Worm (Caenorhabditis elegans) whole organism, L4 larva: ENCODE measurements around the gene Y45G5AL.1.

Experiments
- F37D6.2 ChIP-seq: sonication (generic microtip); optimal IDR thresholded peaks from 2 replicates; lab custom pipeline; 2016; ENCODE audit warnings: mild to moderate bottlenecking, missing genetic modification characterization, missing compliant biosample characterization
- Y48G9A.11 ChIP-seq: fragments of 200-800 bp; sonication (Bioruptor generic); IDR thresholded peaks from 2 replicates; pipeline ENCODE4 v1.3.6; 2022; ENCODE audit warnings: missing genetic modification reagents, missing genetic modification characterization, missing compliant biosample characterization
- aha-1 ChIP-seq: fragments of 150-350 bp; peaks from one replicate; lab custom pipeline; 2014; ENCODE audit warnings: missing biosample characterization, missing genetic modification characterization
- arid-1 ChIP-seq: fragments of 200-800 bp; sonication (Bioruptor generic); conservative IDR thresholded peaks from 2 replicates; pipeline ENCODE4 v1.3.6; 2022; ENCODE audit warnings: missing genetic modification reagents, missing genetic modification characterization, missing compliant biosample characterization
- attf-4 ChIP-seq: sonication (generic microtip); optimal IDR thresholded peaks from 3 replicates; lab custom pipeline; 2017; ENCODE audit warnings: missing biosample characterization, missing genetic modification characterization
- ceh-32 ChIP-seq: sonication (generic microtip); optimal IDR thresholded peaks from 2 replicates; lab custom pipeline; 2016; ENCODE audit warnings: mild to moderate bottlenecking, missing genetic modification characterization, missing compliant biosample characterization; ENCODE audit not compliant: poor library complexity
- ceh-62 ChIP-seq: sonication (generic microtip); optimal IDR thresholded peaks from 2 replicates; lab custom pipeline; 2017; ENCODE audit warnings: missing biosample characterization, missing genetic modification characterization
- daf-12 ChIP-seq: fragments of 150-350 bp; optimal IDR thresholded peaks from 2 replicates; lab custom pipeline; 2014; ENCODE audit warnings: missing biosample characterization, missing genetic modification reagents, missing genetic modification characterization
- dmd-8 ChIP-seq: fragments of 200-800 bp; sonication (Bioruptor generic); IDR thresholded peaks from 2 replicates; pipeline ENCODE4 v1.3.6; 2022; ENCODE audit warnings: missing genetic modification characterization, missing compliant biosample characterization
- egl-27 ChIP-seq: sonication (generic microtip); optimal IDR thresholded peaks from 3 replicates; lab custom pipeline; 2017; ENCODE audit warnings: missing biosample characterization, missing genetic modification reagents, missing genetic modification characterization
- hlh-11 ChIP-seq: fragments of 200-800 bp; sonication (Bioruptor generic); optimal IDR thresholded peaks from 2 replicates; lab custom pipeline; 2018; ENCODE audit warnings: mild to moderate bottlenecking, missing genetic modification characterization, missing compliant biosample characterization
- hlh-30 ChIP-seq: sonication (generic microtip); optimal IDR thresholded peaks from 2 replicates; lab custom pipeline; 2017; ENCODE audit warnings: antibody characterized with exemption, mild to moderate bottlenecking, missing genetic modification characterization, missing compliant biosample characterization; ENCODE audit not compliant: insufficient read depth
- hmg-1.1 ChIP-seq: fragments of 200-800 bp; sonication (Bioruptor generic); IDR thresholded peaks from 2 replicates; pipeline ENCODE4 v1.3.6; 2022; ENCODE audit warnings: missing genetic modification reagents, missing genetic modification characterization, missing compliant biosample characterization
- lin-1 ChIP-seq: fragments of 200-800 bp; sonication (Bioruptor generic); IDR thresholded peaks from 2 replicates; pipeline ENCODE4 v1.3.6; 2022; ENCODE audit warnings: missing genetic modification reagents, missing genetic modification characterization, missing compliant biosample characterization
- lin-29 ChIP-seq: fragments of 200-800 bp; sonication (Bioruptor generic); IDR thresholded peaks from 2 replicates; pipeline ENCODE4 v1.3.6; 2022; ENCODE audit warnings: missing genetic modification reagents, missing genetic modification characterization, missing compliant biosample characterization
- lin-38 ChIP-seq: fragments of 200-800 bp; sonication (Bioruptor generic); IDR thresholded peaks from 2 replicates; pipeline ENCODE4 v1.3.6; 2022; ENCODE audit warnings: missing genetic modification reagents, missing genetic modification characterization, missing compliant biosample characterization
- lsy-2 ChIP-seq, 2 experiments: fragments of 150-350 bp in 1 of 2; sonication (generic microtip) in 1 of 2; optimal IDR thresholded peaks; 2 replicates each; lab custom pipeline; 2014 to 2017; ENCODE audit warnings: missing biosample characterization in 2 of 2, missing genetic modification characterization in 2 of 2
- madf-9 ChIP-seq: fragments of 200-800 bp; sonication (Bioruptor generic); conservative IDR thresholded peaks from 2 replicates; pipeline ENCODE4 v1.3.6; 2022; ENCODE audit warnings: missing genetic modification reagents, missing genetic modification characterization, missing compliant biosample characterization
- mdl-1 ChIP-seq, 2 experiments: fragments of 150-350 bp in 1 of 2; sonication (generic microtip) in 1 of 2; optimal IDR thresholded peaks; 2 replicates each; lab custom pipeline; 2014 to 2017; ENCODE audit warnings: missing biosample characterization in 2 of 2, missing genetic modification characterization in 2 of 2
- mep-1 ChIP-seq: fragments of 150-350 bp; sonication (generic microtip); optimal IDR thresholded peaks from 3 replicates; lab custom pipeline; 2014; ENCODE audit warnings: missing biosample characterization, missing genetic modification characterization
- mxl-3 ChIP-seq: fragments of 200-800 bp; sonication (Bioruptor generic); optimal IDR thresholded peaks from 2 replicates; lab custom pipeline; 2018; ENCODE audit warnings: mild to moderate bottlenecking, missing genetic modification characterization, missing compliant biosample characterization
- nhr-10 ChIP-seq: fragments of 150-350 bp; optimal IDR thresholded peaks from 2 replicates; lab custom pipeline; 2014; ENCODE audit warnings: missing biosample characterization, missing genetic modification characterization
- nhr-111 ChIP-seq: fragments of 200-800 bp; sonication (Bioruptor generic); optimal IDR thresholded peaks from 2 replicates; lab custom pipeline; 2018; ENCODE audit warnings: mild to moderate bottlenecking, missing genetic modification characterization, missing compliant biosample characterization
- nhr-237 ChIP-seq: sonication (generic microtip); optimal IDR thresholded peaks from 2 replicates; lab custom pipeline; 2017; ENCODE audit warnings: missing biosample characterization, missing genetic modification characterization
- nhr-77 ChIP-seq: fragments of 150-350 bp; optimal IDR thresholded peaks from 2 replicates; lab custom pipeline; 2014; ENCODE audit warnings: missing biosample characterization, missing genetic modification characterization
- pqm-1 ChIP-seq: sonication (generic microtip); optimal IDR thresholded peaks from 2 replicates; lab custom pipeline; 2017; ENCODE audit warnings: missing biosample characterization, missing genetic modification characterization
- saeg-2 ChIP-seq: fragments of 200-800 bp; sonication (Bioruptor generic); IDR thresholded peaks from 2 replicates; pipeline ENCODE4 v1.3.6; 2022; ENCODE audit warnings: missing genetic modification reagents, missing genetic modification characterization, missing compliant biosample characterization
- snpc-4 ChIP-seq: fragments of 150-350 bp; optimal IDR thresholded peaks from 2 replicates; lab custom pipeline; 2014; ENCODE audit warnings: missing biosample characterization, missing genetic modification characterization
- tag-97 ChIP-seq: fragments of 200-800 bp; sonication (Bioruptor generic); IDR thresholded peaks from 2 replicates; pipeline ENCODE4 v1.3.6; 2022; ENCODE audit warnings: missing genetic modification characterization, missing compliant biosample characterization
- tra-1 ChIP-seq: fragments of 200-800 bp; sonication (Bioruptor generic); IDR thresholded peaks from 2 replicates; pipeline ENCODE4 v1.3.6; 2022; ENCODE audit warnings: missing genetic modification reagents, missing genetic modification characterization, missing compliant biosample characterization
- unc-62 ChIP-seq, 3 experiments: fragments of 150-350 bp in 1 of 3; sonication (generic microtip); optimal IDR thresholded peaks in 2 of 3; peaks in 1 of 3; 1 replicate in 1 of 3; 2 replicates in 2 of 3; lab custom pipeline; 2014 to 2017; ENCODE audit warnings: missing biosample characterization in 3 of 3, missing genetic modification characterization in 3 of 3, missing genetic modification reagents in 3 of 3, missing genotype in 1 of 3
- zfp-3 ChIP-seq: fragments of 200-800 bp; sonication (Bioruptor generic); conservative IDR thresholded peaks from 2 replicates; pipeline ENCODE4 v1.3.6; 2022; ENCODE audit warnings: missing genetic modification reagents, missing genetic modification characterization, missing compliant biosample characterization

The Y45G5AL.1 gene

DNA sequence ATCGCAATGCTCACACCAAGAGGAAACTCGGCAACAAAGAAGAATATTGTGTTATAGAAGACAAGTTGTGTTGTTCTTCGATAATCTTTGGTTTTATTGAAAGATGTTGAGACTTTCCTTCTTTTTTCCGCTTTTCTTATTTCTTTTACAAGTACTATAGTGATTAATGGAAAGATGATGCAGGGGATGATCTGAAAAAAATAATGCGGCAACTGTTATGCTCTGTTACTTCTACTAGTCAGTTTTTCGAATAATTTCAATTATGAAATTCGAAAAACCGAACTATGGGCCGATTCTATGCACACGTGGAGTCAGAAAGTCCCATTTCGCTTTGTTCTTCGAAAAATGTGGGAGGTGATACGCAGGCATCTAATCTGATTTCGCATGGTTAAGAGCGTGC is 37.6 kb upstream of the Y45G5AL.1 start:
- TF ChIP-seq hlh-11 (tag; lab: Kevin White, UChicago) (no peak), F37D6.2 (tag; lab: Kevin White, UChicago) (no peak), lin-29 (GFP tag; lab: Robert Waterston, UW) (no peak), zfp-3 (GFP tag; lab: Robert Waterston, UW) (no peak), daf-12 (tag; lab: Kevin White, UChicago) (no peak), lin-38 (GFP tag; lab: Robert Waterston, UW) (no peak)

DNA sequence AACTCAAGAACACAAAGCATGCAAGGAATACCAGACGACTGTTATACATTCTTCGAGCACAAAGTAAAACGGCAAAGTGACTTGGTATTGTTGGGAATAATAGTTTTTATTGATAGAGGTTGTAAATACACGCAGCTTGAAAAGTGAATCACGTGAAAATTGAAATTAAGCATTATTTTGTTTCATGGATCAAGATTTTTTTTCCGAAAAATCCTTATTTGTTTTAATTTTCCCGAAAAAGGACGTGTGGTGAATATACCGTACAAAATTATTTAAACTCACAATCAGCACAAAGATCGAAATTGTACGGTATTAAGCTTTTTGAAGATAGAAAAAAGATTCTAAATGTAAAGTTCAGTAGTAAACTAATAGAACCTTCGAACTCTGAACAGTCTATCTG is 34.4 kb upstream of the Y45G5AL.1 start, which contains the start of gene clc-18:
Gene clc-18, minus strand, starts transcription at position 101 of the 400 bp plus-strand sequence.
- TF ChIP-seq mep-1 (tag; lab: Kevin White, UChicago) (no peak), nhr-10 (no peak), hlh-30 (tag; lab: Kevin White, UChicago) (no peak), ceh-32 (tag; lab: Kevin White, UChicago) (no peak), lin-1 (GFP tag; lab: Robert Waterston, UW) (no peak), arid-1 (GFP tag; lab: Robert Waterston, UW) (no peak), unc-62 (GFP tag; optimal IDR thresholded peaks at IDR 0.05 in 1 of 2; lab: Kevin White, UChicago) (peak in 1 of 2 experiments; percentile 7), unc-62 (tag; optimal IDR thresholded peaks at IDR 0.05; lab: Kevin White, UChicago) (no peak), mdl-1 (tag; optimal IDR thresholded peaks at IDR 0.05; lab: Kevin White, UChicago) (no peak)

DNA sequence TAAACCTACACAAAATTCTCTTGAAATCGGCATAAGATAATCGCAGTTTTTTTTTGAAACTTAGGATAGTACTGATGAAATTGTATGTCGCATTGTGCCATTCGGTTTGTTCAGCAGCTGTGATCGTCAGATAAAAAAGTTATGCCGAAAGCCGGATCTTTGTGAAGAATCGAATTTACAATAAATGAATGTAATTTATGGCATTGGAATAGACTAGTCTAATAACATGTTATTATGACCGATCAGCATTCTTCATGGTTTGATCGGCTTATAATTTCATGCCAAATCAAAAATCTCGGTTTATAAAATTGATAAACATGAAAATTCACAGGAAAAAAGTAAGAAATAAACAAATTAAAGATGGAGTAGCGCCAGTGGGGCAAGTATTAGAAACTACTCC is 31.8 kb upstream of the Y45G5AL.1 start, which contains the start of gene srw-134:
Gene srw-134, minus strand, starts transcription at position 101 of the 400 bp plus-strand sequence.
- TF ChIP-seq lin-1 (GFP tag; lab: Robert Waterston, UW) (no peak), nhr-111 (no peak), lsy-2 (tag; optimal IDR thresholded peaks at IDR 0.05; lab: Kevin White, UChicago) (no peak), arid-1 (GFP tag; lab: Robert Waterston, UW) (no peak), attf-4 (tag; lab: Kevin White, UChicago) (no peak), Y48G9A.11 (GFP tag; lab: Robert Waterston, UW) (no peak), madf-9 (GFP tag; lab: Robert Waterston, UW) (no peak), nhr-237 (tag; lab: Kevin White, UChicago) (no peak), saeg-2 (GFP tag; lab: Robert Waterston, UW) (no peak)
- TF ChIP-seq, all 104 proteins: peak for 0

DNA sequence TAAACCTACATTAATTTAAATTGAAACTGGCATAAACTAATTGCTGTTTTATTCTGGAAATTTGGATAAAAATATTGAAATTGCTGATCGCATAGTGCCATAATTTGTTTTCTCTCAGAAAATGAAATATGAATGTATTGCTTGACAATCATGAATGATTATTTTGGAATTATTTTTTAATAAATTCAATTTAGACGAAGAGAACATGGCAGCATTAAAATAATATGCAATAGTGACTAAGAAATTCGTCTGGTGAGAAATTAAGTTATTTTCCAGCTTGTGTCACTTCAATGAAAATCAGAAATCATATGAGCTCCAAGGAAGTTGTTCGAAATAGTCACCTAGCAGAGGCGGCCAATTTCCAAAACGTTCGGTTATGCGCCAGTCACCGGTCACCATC is 29.7 kb upstream of the Y45G5AL.1 start, which contains the start of gene srw-133:
Gene srw-133, minus strand, starts transcription at position 101 of the 400 bp plus-strand sequence.
- no peak for TF ChIP-seq aha-1 (tag; lab: Kevin White, UChicago)
- TF ChIP-seq snpc-4 (tag; lab: Kevin White, UChicago): no peak
- no peak for TF ChIP-seq dmd-8 (GFP tag; lab: Robert Waterston, UW)
- no peak for TF ChIP-seq egl-27 (tag; lab: Kevin White, UChicago)
- no peak for TF ChIP-seq nhr-10
- TF ChIP-seq ceh-62 (tag; lab: Kevin White, UChicago): no peak
- TF ChIP-seq hmg-1.1: no peak
- TF ChIP-seq tag-97 (GFP tag; lab: Robert Waterston, UW): no peak
- TF ChIP-seq mxl-3 (GFP tag; lab: Kevin White, UChicago): no peak
- TF ChIP-seq Y48G9A.11 (GFP tag; lab: Robert Waterston, UW): no peak
- no peak for TF ChIP-seq ceh-32 (tag; lab: Kevin White, UChicago)
- no peak for TF ChIP-seq nhr-77 (tag; lab: Kevin White, UChicago)

DNA sequence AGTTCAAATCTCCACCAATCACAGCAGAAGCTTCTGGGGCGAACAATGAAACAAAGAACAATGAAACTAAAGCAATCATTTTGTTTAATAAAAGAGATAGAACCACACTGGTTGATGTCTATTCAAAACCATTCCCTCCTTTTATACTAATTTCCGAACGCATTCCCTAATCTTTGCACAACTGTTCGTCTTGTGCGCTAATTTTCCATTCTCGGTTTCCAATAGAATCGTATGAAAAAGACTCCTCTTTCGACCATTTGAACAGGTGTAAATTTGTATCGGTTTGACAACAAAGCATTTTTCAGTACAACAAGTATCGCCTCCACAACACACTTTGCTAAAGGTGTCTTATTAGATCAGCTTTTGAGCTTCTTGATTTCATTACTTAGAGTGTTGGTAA is 28.2 kb upstream of the Y45G5AL.1 start, which contains the start of gene T05B4.8:
Gene T05B4.8, minus strand, starts transcription at position 101 of the 400 bp plus-strand sequence.
- TF ChIP-seq tra-1 (no peak), aha-1 (tag; lab: Kevin White, UChicago) (peak; percentile 7), pqm-1 (tag; lab: Kevin White, UChicago) (no peak), arid-1 (GFP tag; lab: Robert Waterston, UW) (no peak)
